Fruit fly (Drosophila melanogaster) whole organism, embryonic: ENCODE measurements around the gene CG15536.

Experiments used
- Adf1 ChIP-seq: fragments of 200-800 bp; sonication (Bioruptor generic); IDR thresholded peaks from 2 replicates; pipeline ENCODE4 v1.3.6; 2022; ENCODE audit warnings: missing biosample characterization, missing genetic modification characterization
- Antp ChIP-seq: fragments of 200-800 bp; sonication (Bioruptor generic); optimal IDR thresholded peaks from 3 replicates; lab custom pipeline; 2016; ENCODE audit warnings: missing biosample characterization, missing genetic modification characterization
- Atf6 ChIP-seq: fragments of 200-800 bp; sonication (Bioruptor generic); IDR thresholded peaks from 2 replicates; pipeline ENCODE4 v1.3.6; 2022; ENCODE audit warnings: missing biosample characterization, missing genetic modification characterization
- CG10431 ChIP-seq: fragments of 200-800 bp; sonication (Bioruptor generic); optimal IDR thresholded peaks from 3 replicates; lab custom pipeline; 2018; ENCODE audit warnings: missing biosample characterization, mild to moderate bottlenecking, missing genetic modification characterization
- CG10543 ChIP-seq: fragments of 200-800 bp; sonication (Bioruptor generic); optimal IDR thresholded peaks from 3 replicates; lab custom pipeline; 2017; ENCODE audit warnings: missing biosample characterization, mild to moderate bottlenecking, missing genetic modification characterization, moderate library complexity
- CG10654 ChIP-seq: fragments of 200-800 bp; sonication (Bioruptor generic); optimal IDR thresholded peaks from 2 replicates; lab custom pipeline; 2016; ENCODE audit warnings: missing biosample characterization, missing genetic modification characterization
- CG11247 ChIP-seq: fragments of 200-800 bp; sonication (Bioruptor generic); IDR thresholded peaks from 2 replicates; pipeline ENCODE4 v1.3.6; 2022; ENCODE audit warnings: missing biosample characterization, missing genetic modification characterization
- CG12391 ChIP-seq: fragments of 200-800 bp; sonication (Bioruptor generic); optimal IDR thresholded peaks from 3 replicates; lab custom pipeline; 2018; ENCODE audit warnings: missing biosample characterization, mild to moderate bottlenecking, missing genetic modification characterization, moderate library complexity
- CG12942 ChIP-seq: fragments of 200-800 bp; sonication (Bioruptor generic); optimal IDR thresholded peaks from 3 replicates; lab custom pipeline; 2016; ENCODE audit warnings: missing biosample characterization, missing genetic modification characterization
- CG13123 ChIP-seq: fragments of 200-800 bp; sonication (Bioruptor generic); optimal IDR thresholded peaks from 2 replicates; lab custom pipeline; 2016; ENCODE audit warnings: missing biosample characterization, missing genetic modification characterization
- CG14014 ChIP-seq: fragments of 200-800 bp; sonication (Bioruptor generic); IDR thresholded peaks from 2 replicates; pipeline ENCODE4 v1.3.6; 2022; ENCODE audit warnings: missing biosample characterization, missing genetic modification characterization
- CG15601 ChIP-seq: fragments of 200-800 bp; sonication (Bioruptor generic); optimal IDR thresholded peaks from 3 replicates; lab custom pipeline; 2019; ENCODE audit warnings: missing biosample characterization, mild to moderate bottlenecking, missing genetic modification characterization, moderate library complexity
- CG18764 ChIP-seq: fragments of 200-800 bp; sonication (Bioruptor generic); optimal IDR thresholded peaks from 3 replicates; lab custom pipeline; 2016; ENCODE audit warnings: missing biosample characterization, missing genetic modification characterization
- CG3281 ChIP-seq: fragments of 200-800 bp; sonication (Bioruptor generic); optimal IDR thresholded peaks from 3 replicates; lab custom pipeline; 2017; ENCODE audit warnings: missing biosample characterization, mild to moderate bottlenecking, missing genetic modification characterization
- CG33557 ChIP-seq: fragments of 200-800 bp; sonication (Bioruptor generic); optimal IDR thresholded peaks from 2 replicates; lab custom pipeline; 2019; ENCODE audit warnings: missing biosample characterization, mild to moderate bottlenecking, missing genetic modification characterization, moderate library complexity
- CG6683 ChIP-seq: fragments of 200-800 bp; sonication (Bioruptor generic); optimal IDR thresholded peaks from 2 replicates; lab custom pipeline; 2017; ENCODE audit warnings: missing biosample characterization, mild to moderate bottlenecking, missing genetic modification characterization, missing genetic modification reagents
- CG7745 ChIP-seq: fragments of 200-800 bp; sonication (Bioruptor generic); optimal IDR thresholded peaks from 2 replicates; lab custom pipeline; 2018; ENCODE audit warnings: missing biosample characterization, mild to moderate bottlenecking, missing genetic modification characterization, moderate library complexity
- CG8290 ChIP-seq, 3 experiments: fragments of 200-800 bp; sonication (Bioruptor generic); optimal IDR thresholded peaks; 2 replicates each; lab custom pipeline; 2016 to 2019; ENCODE audit warnings: missing biosample characterization in 3 of 3, missing genetic modification characterization in 3 of 3, mild to moderate bottlenecking in 2 of 3, moderate library complexity in 1 of 3
- D ChIP-seq, 2 experiments: fragments of 200-800 bp in 1 of 2; fragments of >200 bp in 1 of 2; sonication (Bioruptor generic) in 1 of 2; optimal IDR thresholded peaks; 2 replicates in 1 of 2; 3 replicates in 1 of 2; lab custom pipeline; 2017; ENCODE audit warnings: mild to moderate bottlenecking in 1 of 2, missing biosample characterization in 1 of 2, missing genetic modification characterization in 1 of 2, missing genetic modification reagents in 1 of 2
- Dfd ChIP-seq, 2 experiments: fragments of >200 bp; optimal IDR thresholded peaks; 2 replicates each; lab custom pipeline; 2017; ENCODE audit warnings: missing biosample characterization in 2 of 2, missing genetic modification characterization in 2 of 2
- Drgx ChIP-seq: fragments of 200-800 bp; sonication (Bioruptor generic); IDR thresholded peaks from 2 replicates; pipeline ENCODE4 v1.3.6; 2022; ENCODE audit warnings: missing biosample characterization, missing genetic modification characterization
- E2f2 ChIP-seq: fragments of 200-800 bp; sonication (Bioruptor generic); IDR thresholded peaks from 2 replicates; pipeline ENCODE4 v1.3.6; 2022; ENCODE audit warnings: missing biosample characterization, missing genetic modification characterization
- GATAe ChIP-seq: fragments of 200-800 bp; sonication (Bioruptor generic); conservative IDR thresholded peaks from 2 replicates; pipeline ENCODE4 v1.3.6; 2022; ENCODE audit warnings: missing biosample characterization, missing genetic modification characterization
- Gug ChIP-seq: fragments of 200-800 bp; sonication (Bioruptor generic); IDR thresholded peaks from 4 replicates; pipeline ENCODE4 v1.3.6; 2022; ENCODE audit warnings: missing biosample characterization, missing genetic modification characterization
- H15 ChIP-seq: fragments of 200-800 bp; sonication (Bioruptor generic); IDR thresholded peaks from 3 replicates; pipeline ENCODE4 v1.3.6; 2022; ENCODE audit warnings: missing biosample characterization, missing genetic modification characterization
- HLH54F ChIP-seq: fragments of 200-800 bp; sonication (Bioruptor generic); optimal IDR thresholded peaks from 3 replicates; lab custom pipeline; 2016; ENCODE audit warnings: missing biosample characterization, missing genetic modification characterization
- HmgZ ChIP-seq: fragments of 200-800 bp; sonication (Bioruptor generic); optimal IDR thresholded peaks from 2 replicates; lab custom pipeline; 2018; ENCODE audit warnings: missing biosample characterization, mild to moderate bottlenecking, missing genetic modification characterization
- MBD-R2 ChIP-seq: fragments of 200-800 bp; sonication (Bioruptor generic); IDR thresholded peaks from 2 replicates; pipeline ENCODE4 v1.3.6; 2022; ENCODE audit warnings: missing biosample characterization, missing genetic modification characterization
- MESR4 ChIP-seq: fragments of 200-800 bp; sonication (Bioruptor generic); optimal IDR thresholded peaks from 2 replicates; lab custom pipeline; 2018; ENCODE audit warnings: missing biosample characterization, mild to moderate bottlenecking, missing genetic modification characterization, moderate library complexity
- Mrtf ChIP-seq: fragments of 200-800 bp; sonication (Bioruptor generic); IDR thresholded peaks from 3 replicates; pipeline ENCODE4 v1.3.6; 2022; ENCODE audit warnings: missing biosample characterization, missing genetic modification characterization
- Optix ChIP-seq: fragments of 200-800 bp; sonication (Bioruptor generic); IDR thresholded peaks from 3 replicates; pipeline ENCODE4 v1.3.6; 2022; ENCODE audit warnings: missing biosample characterization, missing genetic modification characterization
- Scr ChIP-seq: fragments of 200-800 bp; sonication (Bioruptor generic); IDR thresholded peaks from 2 replicates; pipeline ENCODE4 v1.3.6; 2022; ENCODE audit warnings: missing biosample characterization, missing genetic modification characterization; ENCODE audit not compliant: partially characterized antibody
- Trl ChIP-seq, 3 experiments: fragments of >200 bp in 2 of 3; fragments of 200-800 bp in 1 of 3; sonication (Bioruptor generic) in 1 of 3; optimal IDR thresholded peaks; 2 replicates in 1 of 3; 3 replicates in 2 of 3; lab custom pipeline; 2016 to 2017; ENCODE audit warnings: missing biosample characterization in 1 of 3, missing genetic modification characterization in 1 of 3
- bab2 ChIP-seq: fragments of 200-800 bp; sonication (Bioruptor generic); optimal IDR thresholded peaks from 2 replicates; lab custom pipeline; 2016; ENCODE audit warnings: missing biosample characterization, missing genetic modification characterization
- bbx ChIP-seq: fragments of 200-800 bp; sonication (Bioruptor generic); IDR thresholded peaks from 2 replicates; pipeline ENCODE4 v1.3.6; 2022; ENCODE audit warnings: missing biosample characterization, missing genetic modification characterization; ENCODE audit not compliant: partially characterized antibody
- btn ChIP-seq: fragments of 200-800 bp; sonication (Bioruptor generic); optimal IDR thresholded peaks from 2 replicates; lab custom pipeline; 2016; ENCODE audit warnings: missing biosample characterization, missing genetic modification characterization
- chif ChIP-seq, 2 experiments: fragments of 200-800 bp; sonication (Bioruptor generic); optimal IDR thresholded peaks; 3 replicates each; lab custom pipeline; 2016; ENCODE audit warnings: missing biosample characterization in 2 of 2, missing genetic modification characterization in 2 of 2
- ems ChIP-seq: fragments of 200-800 bp; sonication (Bioruptor generic); optimal IDR thresholded peaks from 3 replicates; lab custom pipeline; 2016; ENCODE audit warnings: missing biosample characterization, missing genetic modification characterization
- eyg ChIP-seq: fragments of 200-800 bp; sonication (Bioruptor generic); optimal IDR thresholded peaks from 3 replicates; lab custom pipeline; 2016; ENCODE audit warnings: missing biosample characterization, missing genetic modification characterization
- gcm2 ChIP-seq: fragments of 200-800 bp; sonication (Bioruptor generic); optimal IDR thresholded peaks from 2 replicates; lab custom pipeline; 2016; ENCODE audit warnings: missing biosample characterization, missing genetic modification characterization
- grau ChIP-seq: fragments of 200-800 bp; optimal IDR thresholded peaks from 3 replicates; lab custom pipeline; 2019; ENCODE audit warnings: missing biosample characterization, mild to moderate bottlenecking, missing genetic modification characterization, moderate library complexity
- hbn ChIP-seq: fragments of 200-800 bp; sonication (Bioruptor generic); IDR thresholded peaks from 2 replicates; pipeline ENCODE4 v1.3.6; 2022; ENCODE audit warnings: missing biosample characterization, missing genetic modification characterization; ENCODE audit not compliant: partially characterized antibody
- ken ChIP-seq: fragments of 200-800 bp; sonication (Bioruptor generic); IDR thresholded peaks from 3 replicates; pipeline ENCODE4 v1.3.6; 2022; ENCODE audit warnings: missing biosample characterization, missing genetic modification characterization
- mirr ChIP-seq: fragments of 200-800 bp; sonication (Bioruptor generic); optimal IDR thresholded peaks from 3 replicates; lab custom pipeline; 2018; ENCODE audit warnings: missing biosample characterization, mild to moderate bottlenecking, missing genetic modification characterization
- phol ChIP-seq: fragments of 200-800 bp; sonication (Bioruptor generic); optimal IDR thresholded peaks from 3 replicates; lab custom pipeline; 2018; ENCODE audit warnings: missing biosample characterization, mild to moderate bottlenecking, missing genetic modification characterization, moderate library complexity
- tin ChIP-seq: fragments of 200-800 bp; sonication (Bioruptor generic); optimal IDR thresholded peaks from 3 replicates; lab custom pipeline; 2016; ENCODE audit warnings: missing biosample characterization, missing genetic modification characterization
- tio ChIP-seq: fragments of 200-800 bp; sonication (Bioruptor generic); optimal IDR thresholded peaks from 2 replicates; lab custom pipeline; 2017; ENCODE audit warnings: missing biosample characterization, missing genetic modification characterization, inconsistent platforms
- vvl ChIP-seq: fragments of 200-800 bp; sonication (Bioruptor generic); IDR thresholded peaks from 2 replicates; pipeline ENCODE4 v1.3.6; 2022; ENCODE audit warnings: missing biosample characterization, missing genetic modification characterization
- z ChIP-seq: fragments of 200-800 bp; sonication (Bioruptor generic); IDR thresholded peaks from 3 replicates; pipeline ENCODE4 v1.3.6; 2022; ENCODE audit warnings: missing biosample characterization, missing genetic modification characterization

The CG15536 gene

DNA sequence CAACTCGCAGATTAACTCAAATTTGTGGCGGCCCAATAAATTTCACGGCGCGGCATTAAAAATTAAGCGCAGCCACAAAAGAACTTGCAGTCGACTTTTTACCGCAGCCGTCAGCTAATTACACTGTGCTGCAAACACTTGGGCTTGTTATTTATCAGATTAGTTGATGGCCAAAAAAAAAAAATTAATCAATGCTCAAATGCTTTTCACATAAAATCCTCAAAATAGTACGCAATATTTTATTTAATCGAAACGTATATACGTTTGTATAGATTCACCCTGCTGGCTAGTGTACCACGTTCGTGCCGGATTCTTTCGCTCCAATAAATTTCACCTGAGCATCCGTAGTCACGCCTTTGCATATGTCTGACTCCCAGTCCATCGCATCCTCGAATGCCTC, 11.2 kb downstream of the CG15536 start (continued):
- TF ChIP-seq CG15601, result peak; percentile 22
- TF ChIP-seq D (optimal IDR thresholded peaks at IDR 0.05; lab: Kevin White, UChicago), result no peak
- peak; percentile 59 for TF ChIP-seq D (GFP tag; optimal IDR thresholded peaks at IDR 0.05; lab: Kevin White, UChicago)
- 0 out of 3 replicates have a peak, but pooled peaks have one; percentile 39 for TF ChIP-seq Optix (GFP tag; lab: Robert Waterston, UW)
- peak; percentile 41 for TF ChIP-seq CG10654
- TF ChIP-seq CG10543 (GFP tag; lab: Kevin White, UChicago), result no peak
- TF ChIP-seq CG14014 (GFP tag; lab: Robert Waterston, UW), result peak; percentile 49; the same call in 1 of the 2 replicates
- TF ChIP-seq bbx (GFP tag; lab: Robert Waterston, UW), result no peak
- TF ChIP-seq MESR4 (GFP tag; lab: Kevin White, UChicago), result no peak
- TF ChIP-seq MBD-R2 (GFP tag; lab: Robert Waterston, UW), result peak; percentile 28; the same call in 1 of the 2 replicates
- TF ChIP-seq grau (tag; lab: Kevin White, UChicago), result peak; percentile 36
- TF ChIP-seq hbn (GFP tag; lab: Robert Waterston, UW), result no peak
- TF ChIP-seq tin (GFP tag; lab: Kevin White, UChicago), result peak; percentile 59
- peak; percentile 44 for TF ChIP-seq CG18764 (GFP tag; lab: Kevin White, UChicago)
- peak; percentile 69 for TF ChIP-seq phol (tag; lab: Kevin White, UChicago)
- TF ChIP-seq CG13123 (GFP tag; lab: Kevin White, UChicago), result no peak
- no peak for TF ChIP-seq CG3281 (GFP tag; lab: Kevin White, UChicago)
- TF ChIP-seq CG10431 (GFP tag; lab: Kevin White, UChicago), result no peak
- TF ChIP-seq GATAe, result no peak
- peak; percentile 9 for TF ChIP-seq Antp (GFP tag; lab: Kevin White, UChicago)
- TF ChIP-seq CG11247, result peak; percentile 28; the same call in 1 of the 2 replicates
- peak; percentile 17 for TF ChIP-seq eyg (GFP tag; lab: Kevin White, UChicago)
- no peak for TF ChIP-seq HLH54F
- 0 out of 3 replicates have a peak, but pooled peaks have one; percentile 55 for TF ChIP-seq ken
- TF ChIP-seq z (GFP tag; lab: Robert Waterston, UW), result no peak
- no peak for TF ChIP-seq Scr
- no peak for TF ChIP-seq CG6683 (GFP tag; lab: Kevin White, UChicago)
- peak; percentile 59 for TF ChIP-seq bab2 (GFP tag; lab: Kevin White, UChicago)
- peak; percentile 19 for TF ChIP-seq tio (GFP tag; lab: Kevin White, UChicago)
- TF ChIP-seq E2f2 (GFP tag; lab: Robert Waterston, UW), result 0 out of 2 replicates have a peak, but pooled peaks have one; percentile 18
- TF ChIP-seq CG33557 (GFP tag; lab: Kevin White, UChicago), result no peak
- TF ChIP-seq CG12942, result peak; percentile 28
- no peak for TF ChIP-seq CG8290 (GFP tag; optimal IDR thresholded peaks at IDR 0.05; lab: Kevin White, UChicago)
- TF ChIP-seq CG8290 (tag; optimal IDR thresholded peaks at IDR 0.05; lab: Kevin White, UChicago), result peak in 1 of 2 experiments; percentile 52
- TF ChIP-seq Drgx (GFP tag; lab: Robert Waterston, UW), result peak; percentile 39; the same call in 1 of the 2 replicates
- TF ChIP-seq chif (GFP tag; optimal IDR thresholded peaks at IDR 0.05; lab: Kevin White, UChicago), result peak; percentile 18 to 61
- TF ChIP-seq Mrtf (GFP tag; lab: Robert Waterston, UW), result no peak
- peak; percentile 35 for TF ChIP-seq btn
- no peak for TF ChIP-seq Trl (optimal IDR thresholded peaks at IDR 0.05; lab: Kevin White, UChicago)
- TF ChIP-seq Trl (GFP tag; optimal IDR thresholded peaks at IDR 0.05; lab: Kevin White, UChicago), result peak; percentile 11
- TF ChIP-seq CG7745 (tag; lab: Kevin White, UChicago), result no peak
- TF ChIP-seq HmgZ (tag; lab: Kevin White, UChicago), result no peak
- no peak for TF ChIP-seq Dfd (GFP tag; optimal IDR thresholded peaks at IDR 0.05; lab: Kevin White, UChicago)
- peak; percentile 19; the same call in 1 of the 2 replicates for TF ChIP-seq Atf6
- TF ChIP-seq Adf1 (GFP tag; lab: Robert Waterston, UW), result no peak
- no peak for TF ChIP-seq mirr
- TF ChIP-seq Gug (GFP tag; lab: Robert Waterston, UW), result 0 out of 4 replicates have a peak, but pooled peaks have one; percentile 1
- peak; percentile 66; the same call in 2 of the 3 replicates for TF ChIP-seq H15
- TF ChIP-seq vvl (GFP tag; lab: Robert Waterston, UW), result peak; percentile 83
- TF ChIP-seq gcm2, result no peak
- peak; percentile 23 for TF ChIP-seq ems (GFP tag; lab: Kevin White, UChicago)
- TF ChIP-seq CG12391 (tag; lab: Kevin White, UChicago), result peak; percentile 59
